Worm (Caenorhabditis elegans): Measurements from ENCODE around the gene Y47D3A.13.

The Y47D3A.13 gene

DNA sequence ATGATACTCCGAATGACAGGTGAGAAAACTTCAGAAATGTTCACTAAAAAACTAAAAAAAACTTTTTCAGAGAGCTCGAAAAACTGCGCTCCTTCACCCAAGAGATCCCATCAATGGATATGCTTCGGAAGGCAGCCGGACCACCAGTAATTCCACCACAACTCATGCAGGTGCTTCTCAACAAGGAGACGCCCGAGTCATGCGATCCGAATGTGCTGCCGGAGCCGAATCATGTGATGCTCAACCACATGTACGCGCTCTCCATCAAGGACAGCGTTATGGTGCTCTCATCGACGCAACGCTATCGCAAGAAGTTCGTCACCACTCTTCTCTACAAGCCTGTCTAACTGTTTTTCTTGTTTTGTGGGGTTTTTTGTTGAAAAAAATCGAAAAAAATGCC lies 13.8 kb upstream of the Y47D3A.13 start:
- TF ChIP-seq F49E8.2 (tag; optimal IDR thresholded peaks at IDR 0.05; ENCODE audit: insufficient read depth) (no peak), xnd-1 (tag; optimal IDR thresholded peaks at IDR 0.05) (no peak), B0261.1 (tag; optimal IDR thresholded peaks at IDR 0.05) (no peak), lin-54 (GFP tag; optimal IDR thresholded peaks at IDR 0.05) (no peak), F57A8.1 (GFP tag; optimal IDR thresholded peaks at IDR 0.05) (no peak), mxl-1 (tag; optimal IDR thresholded peaks at IDR 0.05) (no peak), gei-17 (GFP tag; optimal IDR thresholded peaks at IDR 0.05) (no peak), Y95B8A.8 (GFP tag; IDR thresholded peaks at IDR 0.05) (no peak), lsl-1 (GFP tag; optimal IDR thresholded peaks at IDR 0.05) (no peak), lir-1 (GFP tag; conservative IDR thresholded peaks at IDR 0.05) (no peak), cebp-1 (GFP tag; IDR thresholded peaks at IDR 0.05) (no peak), cebp-1 (tag; optimal IDR thresholded peaks at IDR 0.05) (no peak), efl-1 (GFP tag; optimal IDR thresholded peaks at IDR 0.05) (no peak), sptf-2 (GFP tag; optimal IDR thresholded peaks at IDR 0.05) (no peak), sdz-38 (tag; optimal IDR thresholded peaks at IDR 0.05) (no peak), ceh-27 (GFP tag; optimal IDR thresholded peaks at IDR 0.05) (no peak), nhr-80 (tag; optimal IDR thresholded peaks at IDR 0.05) (no peak), F39B2.1 (GFP tag; IDR thresholded peaks at IDR 0.05) (no peak), K12H6.12 (tag; optimal IDR thresholded peaks at IDR 0.05) (no peak), zfh-2 (GFP tag; conservative IDR thresholded peaks at IDR 0.05) (no peak)

ce11 chrIII:11236788-11237187 lies 12.9 kb upstream of the Y47D3A.13 start, which contains the start of the genes Y47D3A.14 and aakb-2:
Gene Y47D3A.14 (minus strand): TSS chrIII:11236868.
Gene aakb-2 (plus strand): TSS chrIII:11237143.
- no peak for TF ChIP-seq ztf-6 (GFP tag; IDR thresholded peaks at IDR 0.05)
- TF ChIP-seq madf-8 (GFP tag; conservative IDR thresholded peaks at IDR 0.05): no peak
- no peak for TF ChIP-seq xnd-1 (tag; optimal IDR thresholded peaks at IDR 0.05)
- TF ChIP-seq F39B2.1 (GFP tag; IDR thresholded peaks at IDR 0.05): no peak
- TF ChIP-seq unc-130 (GFP tag; optimal IDR thresholded peaks at IDR 0.05): no peak
- peak; percentile 9 for TF ChIP-seq tbp1 (GFP tag; optimal IDR thresholded peaks at IDR 0.05)
- no peak for TF ChIP-seq lin-54 (GFP tag; optimal IDR thresholded peaks at IDR 0.05)
- no peak for TF ChIP-seq lsl-1 (GFP tag; optimal IDR thresholded peaks at IDR 0.05)
- no peak for TF ChIP-seq F57C9.4 (tag; optimal IDR thresholded peaks at IDR 0.05)
- TF ChIP-seq dox-1 (GFP tag; IDR thresholded peaks at IDR 0.05): peak; percentile 42; the same call in 1 of the 2 replicates
- no peak for TF ChIP-seq ceh-91 (GFP tag; IDR thresholded peaks at IDR 0.05)
- no peak for TF ChIP-seq pbrm-1 (GFP tag; IDR thresholded peaks at IDR 0.05)
- no peak for TF ChIP-seq snpc-1.3 (tag; optimal IDR thresholded peaks at IDR 0.05; ENCODE audit: insufficient read depth)
- peak; percentile 53 for TF ChIP-seq mcd-1 (GFP tag; IDR thresholded peaks at IDR 0.05)
- no peak for TF ChIP-seq T26A5.8 (tag; optimal IDR thresholded peaks at IDR 0.05)
- no peak for TF ChIP-seq hmg-20 (GFP tag; IDR thresholded peaks at IDR 0.05)
- TF ChIP-seq efl-1 (GFP tag; optimal IDR thresholded peaks at IDR 0.05): no peak
- no peak for TF ChIP-seq ekl-4 (GFP tag; IDR thresholded peaks at IDR 0.05)
- no peak for TF ChIP-seq F33H1.4 (GFP tag; IDR thresholded peaks at IDR 0.05)
- no peak for TF ChIP-seq ztf-28 (GFP tag; IDR thresholded peaks at IDR 0.05)
- TF ChIP-seq nfya-2 (GFP tag; IDR thresholded peaks at IDR 0.05): no peak
- TF ChIP-seq dpff-1 (tag; optimal IDR thresholded peaks at IDR 0.05): no peak
- no peak for TF ChIP-seq pha-4 (tag; optimal IDR thresholded peaks at IDR 0.05)
- no peak for TF ChIP-seq ztf-3 (GFP tag; optimal IDR thresholded peaks at IDR 0.05)
- no peak for TF ChIP-seq bed-1 (GFP tag; IDR thresholded peaks at IDR 0.05)
- TF ChIP-seq mel-28 (tag; optimal IDR thresholded peaks at IDR 0.05; ENCODE audit: borderline replicate concordance): no peak
- no peak for TF ChIP-seq nhr-120 (GFP tag; IDR thresholded peaks at IDR 0.05)
- no peak for TF ChIP-seq madf-10 (tag; optimal IDR thresholded peaks at IDR 0.05)
- TF ChIP-seq egl-44 (GFP tag; IDR thresholded peaks at IDR 0.05): no peak
- peak; percentile 19 for TF ChIP-seq rpc-1 (optimal IDR thresholded peaks at IDR 0.05)
- no peak for TF ChIP-seq rpc-1 (tag; optimal IDR thresholded peaks at IDR 0.05)
- TF ChIP-seq hmg-1.2 (GFP tag; IDR thresholded peaks at IDR 0.05): peak; percentile 13; the same call in 1 of the 2 replicates
- TF ChIP-seq K11D2.4 (GFP tag; IDR thresholded peaks at IDR 0.05): no peak
- no peak for TF ChIP-seq zim-3 (tag; optimal IDR thresholded peaks at IDR 0.05)
- TF ChIP-seq madf-3 (GFP tag; IDR thresholded peaks at IDR 0.05): no peak

All from whole organism, young adult.